Fruit fly (Drosophila melanogaster): Measurements from ENCODE around the gene CG6707.
A peak's percentile ranks its signal among the peaks of the same experiment; 100 is the strongest.

CG6707 gene

DNA sequence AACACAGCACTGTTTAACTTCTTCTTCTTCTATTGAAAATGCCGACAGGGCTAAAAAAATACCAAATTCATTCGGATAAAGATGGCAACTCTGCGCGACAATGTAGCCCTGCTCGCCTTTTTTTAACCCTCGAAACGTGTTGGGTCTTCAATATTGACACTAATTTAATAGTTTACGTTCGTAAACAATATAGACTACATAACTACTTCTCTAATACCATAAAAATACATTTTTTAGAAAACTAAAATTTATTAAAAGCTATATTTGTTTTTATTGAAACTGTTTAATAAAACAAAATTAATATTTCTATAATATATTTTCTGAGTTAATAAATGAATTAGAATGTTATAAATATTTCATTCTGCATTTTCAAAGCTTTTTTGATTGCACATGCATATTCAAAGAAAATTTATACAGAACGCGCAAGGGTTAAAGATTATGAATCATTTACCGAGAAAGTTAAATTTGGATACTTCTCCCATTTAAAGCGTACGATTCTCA is 9.7 kb downstream of the CG6707 start, which contains the start of the genes Taf2 and CalpB (continued):
- peak; percentile 82 for TF ChIP-seq HHEX (GFP tag; optimal IDR thresholded peaks at IDR 0.05)
- TF ChIP-seq inv (GFP tag; IDR thresholded peaks at IDR 0.05; ENCODE audit: partially characterized antibody), result no peak
- TF ChIP-seq CG11696 (GFP tag; IDR thresholded peaks at IDR 0.05), result no peak
- TF ChIP-seq disco-r (GFP tag; optimal IDR thresholded peaks at IDR 0.05), result no peak
- TF ChIP-seq dysf (GFP tag; IDR thresholded peaks at IDR 0.05), result peak; percentile 88
- TF ChIP-seq Awh (GFP tag; IDR thresholded peaks at IDR 0.05), result peak; percentile 81
- peak; percentile 5 for TF ChIP-seq CG11723 (GFP tag; optimal IDR thresholded peaks at IDR 0.05)
- TF ChIP-seq CG9215 (GFP tag; IDR thresholded peaks at IDR 0.05), result peak; percentile 83
- peak; percentile 57; the same call in 2 of the 3 replicates for TF ChIP-seq gce (GFP tag; IDR thresholded peaks at IDR 0.05)
- no peak for TF ChIP-seq Gsc (GFP tag; IDR thresholded peaks at IDR 0.05)
- peak; percentile 59 for TF ChIP-seq CG5245 (GFP tag; optimal IDR thresholded peaks at IDR 0.05)
- TF ChIP-seq Dll (GFP tag; IDR thresholded peaks at IDR 0.05; ENCODE audit: partially characterized antibody), result no peak
- no peak for TF ChIP-seq Rx (GFP tag; IDR thresholded peaks at IDR 0.05)
- peak; percentile 78 for TF ChIP-seq CG10654 (GFP tag; optimal IDR thresholded peaks at IDR 0.05)
- TF ChIP-seq CTCF (GFP tag; optimal IDR thresholded peaks at IDR 0.05), result peak; percentile 10
- peak; percentile 68 for TF ChIP-seq CG4404 (GFP tag; IDR thresholded peaks at IDR 0.05)
- peak; percentile 72 for TF ChIP-seq dm (GFP tag; optimal IDR thresholded peaks at IDR 0.05)
- peak; percentile 36 for TF ChIP-seq Myb (GFP tag; optimal IDR thresholded peaks at IDR 0.05)
- no peak for TF ChIP-seq pb (GFP tag; optimal IDR thresholded peaks at IDR 0.05)
- peak; percentile 29 for TF ChIP-seq CG9609 (GFP tag; optimal IDR thresholded peaks at IDR 0.05)
- no peak for TF ChIP-seq nerfin-2 (GFP tag; IDR thresholded peaks at IDR 0.05; ENCODE audit: partially characterized antibody)
- TF ChIP-seq unc-4 (GFP tag; IDR thresholded peaks at IDR 0.05; ENCODE audit: partially characterized antibody), result no peak
- no peak for TF ChIP-seq sc (optimal IDR thresholded peaks at IDR 0.05)
- TF ChIP-seq sc (GFP tag; optimal IDR thresholded peaks at IDR 0.05), result peak; percentile 63
- no peak for TF ChIP-seq cad (GFP tag; optimal IDR thresholded peaks at IDR 0.05)
- TF ChIP-seq CG3995 (GFP tag; optimal IDR thresholded peaks at IDR 0.05), result no peak
- TF ChIP-seq CG10431 (GFP tag; optimal IDR thresholded peaks at IDR 0.05), result peak; percentile 62
- peak; percentile 92 for TF ChIP-seq row (GFP tag; IDR thresholded peaks at IDR 0.05)
- no peak for TF ChIP-seq CG12744 (GFP tag; optimal IDR thresholded peaks at IDR 0.05)
- TF ChIP-seq CG18764 (GFP tag; optimal IDR thresholded peaks at IDR 0.05), result peak; percentile 84
- TF ChIP-seq CG10959 (GFP tag; IDR thresholded peaks at IDR 0.05), result peak; percentile 91
- TF ChIP-seq CG31224 (GFP tag; IDR thresholded peaks at IDR 0.05), result peak; percentile 56; the same call in 1 of the 2 replicates
- no peak for TF ChIP-seq jumu (GFP tag; optimal IDR thresholded peaks at IDR 0.05)
- TF ChIP-seq Sry-δ (GFP tag; optimal IDR thresholded peaks at IDR 0.05), result peak; percentile 46
- no peak for TF ChIP-seq sr (GFP tag; IDR thresholded peaks at IDR 0.05)
- peak; percentile 91 for TF ChIP-seq CG7556 (GFP tag; optimal IDR thresholded peaks at IDR 0.05)
- no peak for TF ChIP-seq fru (optimal IDR thresholded peaks at IDR 0.05)
- 0 out of 3 replicates have a peak, but pooled peaks have one; percentile 58 for TF ChIP-seq ci (GFP tag; IDR thresholded peaks at IDR 0.05)
- peak; percentile 16 for TF ChIP-seq CG15073 (GFP tag; optimal IDR thresholded peaks at IDR 0.05)
- TF ChIP-seq amos (GFP tag; IDR thresholded peaks at IDR 0.05; ENCODE audit: partially characterized antibody), result peak; percentile 11; the same call in 1 of the 2 replicates
- TF ChIP-seq tx (GFP tag; optimal IDR thresholded peaks at IDR 0.05), result peak; percentile 5
- TF ChIP-seq Stat92E (GFP tag; optimal IDR thresholded peaks at IDR 0.05), result peak in 1 of 3 experiments; percentile 79
- TF ChIP-seq CG16815 (GFP tag; optimal IDR thresholded peaks at IDR 0.05), result peak; percentile 70
- peak; percentile 84 for TF ChIP-seq lab (GFP tag; optimal IDR thresholded peaks at IDR 0.05)
- peak; percentile 82 for TF ChIP-seq Atf6 (GFP tag; IDR thresholded peaks at IDR 0.05)
- peak; percentile 86 for TF ChIP-seq Ssrp (tag; optimal IDR thresholded peaks at IDR 0.05)
- no peak for TF ChIP-seq Atf-2 (GFP tag; optimal IDR thresholded peaks at IDR 0.05)
- TF ChIP-seq B-H2 (GFP tag; optimal IDR thresholded peaks at IDR 0.05), result no peak
- peak; percentile 92 for TF ChIP-seq CG30403 (GFP tag; optimal IDR thresholded peaks at IDR 0.05)
- no peak for TF ChIP-seq corto (GFP tag; optimal IDR thresholded peaks at IDR 0.05)
- peak; percentile 82 for TF ChIP-seq dmrt11E (tag; optimal IDR thresholded peaks at IDR 0.05)
- TF ChIP-seq p53 (GFP tag; optimal IDR thresholded peaks at IDR 0.05), result no peak

Measured in whole organism, embryonic.